Fruit fly (Drosophila melanogaster): ENCODE measurements around the gene nAChRalpha2.

DNA sequence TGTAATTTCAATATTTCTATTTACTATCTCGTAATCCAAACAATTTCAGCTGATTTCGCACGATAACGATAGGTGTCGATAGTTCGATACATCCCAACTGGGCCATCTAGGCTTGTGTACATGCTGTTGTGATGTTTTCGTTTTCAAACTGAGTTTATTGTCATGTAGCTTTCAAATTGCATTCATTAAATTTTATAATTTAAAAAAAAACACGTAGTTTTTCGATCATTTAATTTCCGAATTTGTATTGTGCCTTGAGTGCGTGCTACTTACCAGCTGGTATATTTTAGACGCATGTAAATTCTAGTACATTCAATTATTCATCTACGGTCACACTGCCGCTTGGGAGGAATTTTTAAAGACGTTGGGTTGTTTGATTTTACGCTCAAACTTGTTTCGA, 45.1 kb downstream of the nAChRalpha2 start, which contains the start of the genes CG13623 and ana1:
- TF ChIP-seq usp (GFP tag; optimal IDR thresholded peaks at IDR 0.05) (no peak), EcR (GFP tag; optimal IDR thresholded peaks at IDR 0.05) (no peak), CG8478 (optimal IDR thresholded peaks at IDR 0.05) (no peak), psq (optimal IDR thresholded peaks at IDR 0.05) (no peak), pan (optimal IDR thresholded peaks at IDR 0.05) (no peak), Dll (optimal IDR thresholded peaks at IDR 0.05) (no peak)
